Worm (Caenorhabditis elegans): ENCODE data around the gene com-1.

The com-1 gene

DNA sequence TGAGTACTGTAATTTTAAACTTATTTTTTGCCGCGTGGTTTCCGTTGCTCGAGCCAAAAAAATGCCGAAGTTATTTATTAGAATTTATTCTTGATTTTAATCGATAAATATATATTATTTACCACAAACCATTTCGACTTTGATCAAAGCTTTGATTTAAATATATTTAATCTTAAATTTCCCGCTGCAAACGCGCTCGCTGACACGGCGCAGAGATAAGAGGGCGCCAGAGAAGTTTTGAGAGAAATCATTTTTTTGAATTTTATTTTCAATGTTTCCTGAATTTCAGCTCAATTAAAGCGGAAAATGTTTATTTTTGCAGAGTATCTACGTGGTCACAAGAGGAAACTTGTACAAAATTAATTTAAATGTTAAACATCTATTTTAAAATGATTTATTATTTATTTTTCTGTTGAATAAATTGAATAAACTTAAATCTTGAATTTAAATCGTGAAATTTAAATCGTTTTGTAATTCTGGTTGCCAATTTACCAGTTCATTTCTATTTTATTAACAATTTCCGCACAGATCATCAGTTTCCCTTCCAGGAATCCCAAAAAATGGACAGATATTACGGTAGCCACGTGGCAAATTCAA is at the start of gene com-1:
com-1 (plus strand) TSS at position 547 of the 597 bp plus-strand sequence.
- TF ChIP-seq mep-1 (tag; optimal IDR thresholded peaks at IDR 0.05) (peak; percentile 53), nhr-76 (tag; optimal IDR thresholded peaks at IDR 0.05) (no peak), ces-1 (GFP tag; optimal IDR thresholded peaks at IDR 0.05) (peak; percentile 74), sem-2 (GFP tag; optimal IDR thresholded peaks at IDR 0.05) (no peak), lin-32 (GFP tag; optimal IDR thresholded peaks at IDR 0.05) (no peak), cnd-1 (tag; optimal IDR thresholded peaks at IDR 0.05) (no peak), pha-4 (tag; optimal IDR thresholded peaks at IDR 0.05) (no peak), ztf-11 (tag; optimal IDR thresholded peaks at IDR 0.05) (no peak), lsy-2 (tag; optimal IDR thresholded peaks at IDR 0.05) (peak; percentile 5), flh-1 (GFP tag; optimal IDR thresholded peaks at IDR 0.05) (no peak), sptf-1 (tag; optimal IDR thresholded peaks at IDR 0.05) (no peak), M03D4.4 (tag; optimal IDR thresholded peaks at IDR 0.05) (no peak), mls-2 (tag; optimal IDR thresholded peaks at IDR 0.05) (no peak), ceh-83 (GFP tag; optimal IDR thresholded peaks at IDR 0.05) (no peak), zip-8 (tag; optimal IDR thresholded peaks at IDR 0.05) (no peak), nhr-2 (tag; optimal IDR thresholded peaks at IDR 0.05) (no peak), unc-39 (tag; optimal IDR thresholded peaks at IDR 0.05) (no peak), unc-120 (tag; optimal IDR thresholded peaks at IDR 0.05; ENCODE audit: poor library complexity, severe bottlenecking) (no peak)

DNA sequence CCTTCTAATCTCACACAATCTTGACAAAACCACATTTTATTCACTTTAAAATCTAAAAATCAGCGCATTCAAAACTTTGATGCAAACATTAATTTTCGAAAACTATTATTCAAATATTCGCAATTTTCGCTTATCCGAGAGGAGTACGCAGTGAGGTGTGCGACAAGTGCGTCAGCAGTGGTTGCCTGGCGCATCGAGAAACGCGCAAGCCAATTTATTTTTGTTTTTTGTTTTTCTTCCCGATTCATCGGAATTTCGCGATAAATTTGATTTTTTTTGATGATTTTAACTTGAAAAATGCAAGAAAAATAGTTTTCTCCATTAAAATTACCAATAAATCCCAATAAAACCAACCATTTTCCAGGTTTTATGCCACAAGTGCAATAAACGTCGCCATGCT is 47.3 kb upstream of the com-1 start, which contains the start of the genes fbxb-85 and hex-3:
fbxb-85 (minus strand) TSS at position 106 of the 400 bp plus-strand sequence.
hex-3 (plus strand) TSS at position 365 of the 400 bp plus-strand sequence.
- TF ChIP-seq ztf-11 (tag; optimal IDR thresholded peaks at IDR 0.05) (peak; percentile 45), blmp-1 (tag; optimal IDR thresholded peaks at IDR 0.05) (peak; percentile 31), unc-62 (GFP tag; optimal IDR thresholded peaks at IDR 0.05) (peak; percentile 2), hlh-1 (tag; optimal IDR thresholded peaks at IDR 0.05) (peak; percentile 19), nhr-237 (tag; optimal IDR thresholded peaks at IDR 0.05) (peak; percentile 83), sem-2 (GFP tag; optimal IDR thresholded peaks at IDR 0.05) (peak; percentile 60), M03D4.4 (tag; optimal IDR thresholded peaks at IDR 0.05) (peak; percentile 87), sptf-1 (tag; optimal IDR thresholded peaks at IDR 0.05) (peak; percentile 92), nhr-76 (tag; optimal IDR thresholded peaks at IDR 0.05) (no peak), lsy-2 (tag; optimal IDR thresholded peaks at IDR 0.05) (peak; percentile 83), bed-3 (GFP tag; optimal IDR thresholded peaks at IDR 0.05) (peak; percentile 46), ceh-39 (tag; optimal IDR thresholded peaks at IDR 0.05) (peak; percentile 57), elt-3 (tag; optimal IDR thresholded peaks at IDR 0.05) (peak; percentile 2), lin-32 (GFP tag; optimal IDR thresholded peaks at IDR 0.05) (peak; percentile 64), pha-4 (tag; optimal IDR thresholded peaks at IDR 0.05) (peak; percentile 88), ceh-83 (GFP tag; optimal IDR thresholded peaks at IDR 0.05) (no peak), zip-8 (tag; optimal IDR thresholded peaks at IDR 0.05) (no peak), lin-13 (tag; optimal IDR thresholded peaks at IDR 0.05) (peak; percentile 80), unc-39 (tag; optimal IDR thresholded peaks at IDR 0.05) (no peak), ces-1 (GFP tag; optimal IDR thresholded peaks at IDR 0.05) (peak; percentile 90), cnd-1 (tag; optimal IDR thresholded peaks at IDR 0.05) (peak; percentile 74), ceh-43 (GFP tag; optimal IDR thresholded peaks at IDR 0.05) (peak; percentile 69), mls-2 (tag; optimal IDR thresholded peaks at IDR 0.05) (peak; percentile 85), ham-2 (GFP tag; optimal IDR thresholded peaks at IDR 0.05) (peak; percentile 51), nhr-2 (tag; optimal IDR thresholded peaks at IDR 0.05) (peak; percentile 17), mep-1 (tag; optimal IDR thresholded peaks at IDR 0.05) (peak; percentile 97), unc-120 (tag; optimal IDR thresholded peaks at IDR 0.05; ENCODE audit: poor library complexity, severe bottlenecking) (peak; percentile 59), nhr-12 (tag; optimal IDR thresholded peaks at IDR 0.05) (no peak), flh-1 (GFP tag; optimal IDR thresholded peaks at IDR 0.05) (peak; percentile 47), snpc-4 (tag; optimal IDR thresholded peaks at IDR 0.05) (no peak), nhr-28 (tag; optimal IDR thresholded peaks at IDR 0.05) (no peak), tbx-8 (GFP tag; optimal IDR thresholded peaks at IDR 0.05) (peak; percentile 44), mab-5 (tag; optimal IDR thresholded peaks at IDR 0.05) (no peak), elt-1 (tag; optimal IDR thresholded peaks at IDR 0.05; ENCODE audit: borderline replicate concordance, insufficient read depth) (peak; percentile 1), drap-1 (GFP tag; optimal IDR thresholded peaks at IDR 0.05) (peak; percentile 78)

DNA sequence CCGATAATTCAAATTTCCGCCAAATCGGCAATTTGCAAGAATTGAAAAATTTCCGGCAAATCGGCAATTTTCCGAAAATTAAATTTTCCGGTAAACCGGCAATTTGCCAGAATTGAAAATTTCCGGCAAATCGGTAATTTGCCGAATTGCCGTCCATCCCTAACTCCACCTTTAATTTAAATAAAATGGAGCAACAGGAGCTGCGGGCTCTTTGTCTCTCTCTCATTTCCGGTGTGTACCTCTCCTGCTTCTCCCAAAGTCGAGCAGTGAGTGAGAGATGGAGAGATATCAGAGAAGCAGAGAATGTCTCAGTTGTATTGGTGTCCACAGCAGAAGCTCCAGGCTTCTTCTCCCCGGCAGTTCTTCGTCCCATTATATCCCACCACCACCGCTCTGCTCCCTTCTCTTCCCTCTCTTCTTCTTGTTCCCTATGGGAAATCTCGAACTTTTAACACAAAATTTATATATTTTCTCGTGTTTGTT is 40.7 kb upstream of the com-1 start, which contains the start of gene Y39A1C.1:
Y39A1C.1 (plus strand) TSS at position 51 of the 483 bp plus-strand sequence.
- TF ChIP-seq hlh-1 (tag; optimal IDR thresholded peaks at IDR 0.05): peak; percentile 7
- peak; percentile 20 for TF ChIP-seq mep-1 (tag; optimal IDR thresholded peaks at IDR 0.05)
- no peak for TF ChIP-seq cnd-1 (tag; optimal IDR thresholded peaks at IDR 0.05)
- peak; percentile 81 for TF ChIP-seq unc-120 (tag; optimal IDR thresholded peaks at IDR 0.05; ENCODE audit: poor library complexity, severe bottlenecking)
- TF ChIP-seq mls-2 (tag; optimal IDR thresholded peaks at IDR 0.05): peak; percentile 16
- peak; percentile 10 for TF ChIP-seq sptf-1 (tag; optimal IDR thresholded peaks at IDR 0.05)
- peak; percentile 6 for TF ChIP-seq lsy-2 (tag; optimal IDR thresholded peaks at IDR 0.05)
- TF ChIP-seq ces-1 (GFP tag; optimal IDR thresholded peaks at IDR 0.05): peak; percentile 47
- TF ChIP-seq M03D4.4 (tag; optimal IDR thresholded peaks at IDR 0.05): no peak

Data from whole organism, mixed stage, embryonic.